Fruit fly (Drosophila melanogaster): ENCODE results near the gene CG13458.

- TF ChIP-seq psq (optimal IDR thresholded peaks at IDR 0.05) (no peak), usp (GFP tag; optimal IDR thresholded peaks at IDR 0.05) (no peak), pan (optimal IDR thresholded peaks at IDR 0.05) (no peak), CG8478 (optimal IDR thresholded peaks at IDR 0.05) (no peak), Dll (optimal IDR thresholded peaks at IDR 0.05) (no peak)
These were observed 48.2 kb downstream of the CG13458 start, which contains the start of gene CG6878 for dm6 chr3L:15161549-15161948.
